Worm (Caenorhabditis elegans): ENCODE measurements around the gene C29A12.1.

DNA sequence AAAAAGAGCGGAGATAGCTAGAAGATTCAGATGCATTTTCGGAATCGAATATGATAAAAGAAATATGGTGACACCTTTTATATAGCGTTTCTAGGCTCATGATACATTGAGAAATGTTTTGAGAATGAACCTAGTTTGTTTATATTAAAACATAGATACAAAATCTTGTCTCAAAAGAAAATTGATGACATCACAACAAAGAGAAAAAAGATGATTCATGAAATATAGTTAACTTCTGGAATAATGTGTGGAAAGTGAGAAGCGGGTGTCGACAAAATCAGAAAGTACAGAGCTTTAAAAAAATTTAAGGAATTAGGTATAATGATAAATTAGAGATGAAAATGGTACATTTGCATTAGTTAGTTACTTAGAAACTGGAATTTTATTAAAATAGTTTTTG is 20.5 kb downstream of the C29A12.1 start, which contains the start of gene D1054.10:
- no peak for TF ChIP-seq nfya-1 (tag; optimal IDR thresholded peaks at IDR 0.05)
- no peak for TF ChIP-seq K09A11.1 (tag; optimal IDR thresholded peaks at IDR 0.05; ENCODE audit: insufficient read depth)
- no peak for TF ChIP-seq ceh-30 (tag; optimal IDR thresholded peaks at IDR 0.05)
- no peak for TF ChIP-seq rnt-1 (tag; optimal IDR thresholded peaks at IDR 0.05)
- TF ChIP-seq F13H6.1 (tag; optimal IDR thresholded peaks at IDR 0.05): no peak

Measured in whole organism, late embryonic.